Worm (Caenorhabditis elegans) whole organism, mixed stage, embryonic: ENCODE results near the gene nas-4.

ENCODE experiments used
- M03D4.4 ChIP-seq: sonication (generic microtip); optimal IDR thresholded peaks from 2 replicates; lab custom pipeline; 2017; ENCODE audit warnings: mild to moderate bottlenecking, missing genetic modification characterization, missing compliant biosample characterization
- bed-3 ChIP-seq: fragments of 200-800 bp; sonication (Bioruptor generic); optimal IDR thresholded peaks from 3 replicates; lab custom pipeline; 2018; ENCODE audit warnings: mild to moderate bottlenecking, missing genetic modification characterization, moderate library complexity, missing compliant biosample characterization
- blmp-1 ChIP-seq: fragments of 150-350 bp; optimal IDR thresholded peaks from 2 replicates; lab custom pipeline; 2014; ENCODE audit warnings: missing biosample characterization, missing genetic modification characterization
- ceh-39 ChIP-seq: fragments of 150-350 bp; optimal IDR thresholded peaks from 2 replicates; lab custom pipeline; 2014; ENCODE audit warnings: missing biosample characterization, missing genetic modification characterization
- ceh-43 ChIP-seq: fragments of 200-800 bp; sonication (Bioruptor generic); optimal IDR thresholded peaks from 2 replicates; lab custom pipeline; 2018; ENCODE audit warnings: mild to moderate bottlenecking, missing genetic modification characterization, moderate library complexity, missing compliant biosample characterization
- ceh-83 ChIP-seq: fragments of 200-800 bp; sonication (Bioruptor generic); optimal IDR thresholded peaks from 2 replicates; lab custom pipeline; 2018; ENCODE audit warnings: mild to moderate bottlenecking, missing genetic modification characterization, missing compliant biosample characterization
- ces-1 ChIP-seq: fragments of 150-350 bp; optimal IDR thresholded peaks from 2 replicates; lab custom pipeline; 2014; ENCODE audit warnings: missing biosample characterization, missing genetic modification reagents, missing genetic modification characterization
- cnd-1 ChIP-seq: fragments of 200-800 bp; sonication (Bioruptor generic); optimal IDR thresholded peaks from 2 replicates; lab custom pipeline; 2018; ENCODE audit warnings: mild to moderate bottlenecking, missing genetic modification characterization, missing compliant biosample characterization
- elt-1 ChIP-seq: sonication (generic microtip); optimal IDR thresholded peaks from 2 replicates; lab custom pipeline; 2017; ENCODE audit warnings: missing genetic modification characterization, mild to moderate bottlenecking, missing compliant biosample characterization, antibody characterized with exemption, moderate library complexity, borderline replicate concordance; ENCODE audit not compliant: insufficient read depth
- ham-2 ChIP-seq: fragments of 200-800 bp; sonication (Bioruptor generic); optimal IDR thresholded peaks from 2 replicates; lab custom pipeline; 2018; ENCODE audit warnings: mild to moderate bottlenecking, missing genetic modification characterization, missing compliant biosample characterization
- hlh-1 ChIP-seq: fragments of 150-350 bp; optimal IDR thresholded peaks from 2 replicates; lab custom pipeline; 2014; ENCODE audit warnings: missing biosample characterization, missing genetic modification reagents, missing genetic modification characterization
- lin-13 ChIP-seq: fragments of 150-350 bp; optimal IDR thresholded peaks from 2 replicates; lab custom pipeline; 2014; ENCODE audit warnings: missing biosample characterization, missing genetic modification characterization
- lsy-2 ChIP-seq: fragments of 150-350 bp; optimal IDR thresholded peaks from 2 replicates; lab custom pipeline; 2014; ENCODE audit warnings: missing biosample characterization, missing genetic modification characterization
- mab-5 ChIP-seq: fragments of 150-350 bp; optimal IDR thresholded peaks from 2 replicates; lab custom pipeline; 2014; ENCODE audit warnings: missing biosample characterization, missing genetic modification characterization
- mep-1 ChIP-seq: fragments of 150-350 bp; optimal IDR thresholded peaks from 2 replicates; lab custom pipeline; 2017; ENCODE audit warnings: missing biosample characterization, missing genetic modification reagents, missing genetic modification characterization, inconsistent platforms
- mls-2 ChIP-seq: sonication (generic microtip); optimal IDR thresholded peaks from 2 replicates; lab custom pipeline; 2016; ENCODE audit warnings: mild to moderate bottlenecking, missing genetic modification characterization, moderate library complexity, missing compliant biosample characterization
- nhr-12 ChIP-seq: fragments of 150-350 bp; optimal IDR thresholded peaks from 2 replicates; lab custom pipeline; 2014; ENCODE audit warnings: missing biosample characterization, missing genetic modification characterization
- nhr-2 ChIP-seq: fragments of 150-350 bp; optimal IDR thresholded peaks from 2 replicates; lab custom pipeline; 2014; ENCODE audit warnings: missing biosample characterization, missing genetic modification characterization
- nhr-28 ChIP-seq: fragments of 150-350 bp; optimal IDR thresholded peaks from 2 replicates; lab custom pipeline; 2014; ENCODE audit warnings: missing biosample characterization, missing genetic modification characterization
- nhr-76 ChIP-seq: sonication (generic microtip); optimal IDR thresholded peaks from 2 replicates; lab custom pipeline; 2017; ENCODE audit warnings: missing biosample characterization, missing genetic modification characterization
- pha-4 ChIP-seq: fragments of 150-350 bp; optimal IDR thresholded peaks from 2 replicates; lab custom pipeline; 2018; ENCODE audit warnings: missing biosample characterization, missing genetic modification reagents, missing genetic modification characterization
- snpc-4 ChIP-seq: fragments of 150-350 bp; optimal IDR thresholded peaks from 2 replicates; lab custom pipeline; 2014; ENCODE audit warnings: missing biosample characterization, missing genetic modification characterization
- tbx-8 ChIP-seq: fragments of 200-800 bp; sonication (Bioruptor generic); optimal IDR thresholded peaks from 2 replicates; lab custom pipeline; 2018; ENCODE audit warnings: mild to moderate bottlenecking, missing genetic modification characterization, moderate library complexity, missing compliant biosample characterization
- unc-120 ChIP-seq: sonication (generic microtip); optimal IDR thresholded peaks from 2 replicates; lab custom pipeline; 2017; ENCODE audit warnings: missing genetic modification characterization, missing compliant biosample characterization; ENCODE audit not compliant: poor library complexity, severe bottlenecking
- unc-39 ChIP-seq: fragments of 150-350 bp; optimal IDR thresholded peaks from 2 replicates; lab custom pipeline; 2014; ENCODE audit warnings: missing biosample characterization, missing genetic modification characterization
- unc-62 ChIP-seq: fragments of 150-350 bp; optimal IDR thresholded peaks from 2 replicates; lab custom pipeline; 2014; ENCODE audit warnings: missing biosample characterization, missing genetic modification reagents, missing genetic modification characterization
- zip-8 ChIP-seq: fragments of 150-350 bp; optimal IDR thresholded peaks from 2 replicates; lab custom pipeline; 2014; ENCODE audit warnings: missing biosample characterization, missing genetic modification characterization

The nas-4 gene

ce11 chrIII:6368524-6368923 lies 46.9 kb downstream of the nas-4 start:
- no peak for TF ChIP-seq ces-1
- no peak for TF ChIP-seq unc-39 (tag; lab: Kevin White, UChicago)
- no peak for TF ChIP-seq tbx-8
- no peak for TF ChIP-seq lsy-2
- no peak for TF ChIP-seq blmp-1
- TF ChIP-seq unc-120 (tag; lab: Kevin White, UChicago) = no peak
- no peak for TF ChIP-seq pha-4 (tag; lab: Kevin White, UChicago)
- TF ChIP-seq mls-2 = no peak
- TF ChIP-seq ceh-39 = no peak
- TF ChIP-seq hlh-1 (tag; lab: Kevin White, UChicago) = no peak
- TF ChIP-seq nhr-76 (tag; lab: Kevin White, UChicago) = no peak
- TF ChIP-seq nhr-28 (tag; lab: Kevin White, UChicago) = no peak
- no peak for TF ChIP-seq ceh-43
- TF ChIP-seq elt-1 (tag; lab: Kevin White, UChicago) = no peak

ce11 chrIII:6367712-6368111 lies 47.7 kb downstream of the nas-4 start, which contains the start of the genes C56G2.15 and thoc-2:
Gene C56G2.15, minus strand, starts transcription at chrIII:6367899.
Gene thoc-2, plus strand, starts transcription at chrIII:6368042.
- TF ChIP-seq mab-5 (tag; lab: Kevin White, UChicago) (no peak), zip-8 (tag; lab: Kevin White, UChicago) (no peak), elt-1 (tag; lab: Kevin White, UChicago) (no peak), nhr-28 (tag; lab: Kevin White, UChicago) (no peak), lsy-2 (no peak), ceh-83 (no peak), bed-3 (GFP tag; lab: Kevin White, UChicago) (no peak), tbx-8 (no peak), hlh-1 (tag; lab: Kevin White, UChicago) (no peak), lin-13 (tag; lab: Kevin White, UChicago) (no peak)

ce11 chrIII:6364395-6364794 lies 51.1 kb downstream of the nas-4 start:
- TF ChIP-seq tbx-8 (no peak), bed-3 (GFP tag; lab: Kevin White, UChicago) (no peak), blmp-1 (no peak), unc-39 (tag; lab: Kevin White, UChicago) (no peak), lin-13 (tag; lab: Kevin White, UChicago) (no peak), nhr-12 (no peak), nhr-2 (no peak), ceh-39 (no peak), hlh-1 (tag; lab: Kevin White, UChicago) (peak; percentile 41), cnd-1 (tag; lab: Kevin White, UChicago) (no peak), ces-1 (no peak), unc-62 (GFP tag; lab: Kevin White, UChicago) (peak; percentile 24), unc-120 (tag; lab: Kevin White, UChicago) (no peak)

- TF ChIP-seq snpc-4 = no peak
- no peak for TF ChIP-seq ham-2 (GFP tag; lab: Kevin White, UChicago)
- TF ChIP-seq nhr-76 (tag; lab: Kevin White, UChicago) = no peak
- no peak for TF ChIP-seq bed-3 (GFP tag; lab: Kevin White, UChicago)
- TF ChIP-seq M03D4.4 = no peak
- TF ChIP-seq mep-1 = no peak
- peak; percentile 30 for TF ChIP-seq elt-1 (tag; lab: Kevin White, UChicago)
Measured at ce11 chrIII:6362323-6362922, 53.0 kb downstream of the nas-4 start.
